Fruit fly (Drosophila melanogaster) whole organism: ENCODE measurements around the gene Lam.

Experiments
- CG8478 ChIP-seq: fragments of >200 bp; optimal IDR thresholded peaks from 2 replicates; lab custom pipeline; 2018; ENCODE audit warnings: inconsistent platforms
- Dll ChIP-seq: fragments of >200 bp; optimal IDR thresholded peaks from 2 replicates; lab custom pipeline; 2017
- EcR ChIP-seq, 2 experiments: fragments of >200 bp; optimal IDR thresholded peaks; 2 replicates each; lab custom pipeline; 2017; ENCODE audit warnings: missing biosample characterization in 2 of 2, missing genetic modification characterization in 2 of 2, missing genetic modification reagents in 2 of 2
- pan ChIP-seq: fragments of >200 bp; optimal IDR thresholded peaks from 2 replicates; lab custom pipeline; 2017
- psq ChIP-seq: fragments of >200 bp; optimal IDR thresholded peaks from 2 replicates; lab custom pipeline; 2017
- usp ChIP-seq: fragments of >200 bp; optimal IDR thresholded peaks from 2 replicates; lab custom pipeline; 2017; ENCODE audit warnings: missing biosample characterization, missing genetic modification characterization, mixed read lengths

The Lam gene

dm6 chr2L:5569503-5569902 lies 27.2 kb downstream of the Lam start:
- TF ChIP-seq EcR (GFP tag; optimal IDR thresholded peaks at IDR 0.05; lab: Kevin White, UChicago) (no peak), Dll (no peak), CG8478 (no peak), psq (no peak), pan (lab: Kevin White, UChicago) (no peak), usp (GFP tag; lab: Kevin White, UChicago) (no peak)

- TF ChIP-seq usp (GFP tag; lab: Kevin White, UChicago) = no peak
- TF ChIP-seq psq = no peak
- no peak for TF ChIP-seq Dll
- no peak for TF ChIP-seq CG8478
- TF ChIP-seq pan (lab: Kevin White, UChicago) = no peak
- TF ChIP-seq EcR (GFP tag; optimal IDR thresholded peaks at IDR 0.05; lab: Kevin White, UChicago) = no peak
Measured at dm6 chr2L:5581016-5581415, 38.7 kb downstream of the Lam start, which contains the start of gene CG14011. CG14011 (minus strand) TSS chr2L:5581116.

dm6 chr2L:5588314-5588713 lies 46.0 kb downstream of the Lam start, which contains the start of gene CG7251:
CG7251 (minus strand) TSS chr2L:5588414.
- TF ChIP-seq Dll = no peak
- TF ChIP-seq usp (GFP tag; lab: Kevin White, UChicago) = no peak
- no peak for TF ChIP-seq EcR (GFP tag; optimal IDR thresholded peaks at IDR 0.05; lab: Kevin White, UChicago)
- TF ChIP-seq pan (lab: Kevin White, UChicago) = no peak
- TF ChIP-seq psq = no peak
- TF ChIP-seq CG8478 = no peak

dm6 chr2L:5593839-5594238 lies 51.6 kb downstream of the Lam start:
- no peak for TF ChIP-seq EcR (GFP tag; optimal IDR thresholded peaks at IDR 0.05; lab: Kevin White, UChicago)
- no peak for TF ChIP-seq usp (GFP tag; lab: Kevin White, UChicago)
- TF ChIP-seq psq = no peak
- TF ChIP-seq pan (lab: Kevin White, UChicago) = no peak
- no peak for TF ChIP-seq Dll
- TF ChIP-seq CG8478 = no peak
